Fruit fly (Drosophila melanogaster): ENCODE results near the gene Ncc69.

The Ncc69 gene

dm6 chr3L:12406999-12407632 is 15.9 kb upstream of the Ncc69 start:
- TF ChIP-seq zfh1 (GFP tag; IDR thresholded peaks at IDR 0.05) (peak; percentile 81), Ssrp (tag; optimal IDR thresholded peaks at IDR 0.05) (peak; percentile 3), Fer1 (GFP tag; optimal IDR thresholded peaks at IDR 0.05) (peak; percentile 96), CG1647 (GFP tag; optimal IDR thresholded peaks at IDR 0.05) (peak; percentile 95), CG14441 (GFP tag; IDR thresholded peaks at IDR 0.05) (peak; percentile 90), CG6683 (GFP tag; optimal IDR thresholded peaks at IDR 0.05) (peak; percentile 93), Ptx1 (GFP tag; IDR thresholded peaks at IDR 0.05) (peak; percentile 76), oc (tag; optimal IDR thresholded peaks at IDR 0.05) (peak; percentile 91), CG6254 (GFP tag; optimal IDR thresholded peaks at IDR 0.05) (no peak), CG10654 (GFP tag; optimal IDR thresholded peaks at IDR 0.05) (peak; percentile 86), CG31388 (GFP tag; optimal IDR thresholded peaks at IDR 0.05) (peak; percentile 61), phol (tag; optimal IDR thresholded peaks at IDR 0.05) (no peak), psq (GFP tag; optimal IDR thresholded peaks at IDR 0.05) (peak; percentile 82), CG8359 (GFP tag; optimal IDR thresholded peaks at IDR 0.05; ENCODE audit: borderline replicate concordance) (peak; percentile 46), Hmx (GFP tag; optimal IDR thresholded peaks at IDR 0.05) (no peak), Dbx (GFP tag; IDR thresholded peaks at IDR 0.05) (peak; percentile 95), ftz-f1 (GFP tag; optimal IDR thresholded peaks at IDR 0.05) (peak; percentile 97), eyg (GFP tag; optimal IDR thresholded peaks at IDR 0.05) (peak; percentile 100), pan (optimal IDR thresholded peaks at IDR 0.05) (no peak), pan (GFP tag; optimal IDR thresholded peaks at IDR 0.05 in 1 of 2, IDR thresholded peaks at IDR 0.05 in 1 of 2) (peak in 1 of 2 experiments; percentile 91), ERR (GFP tag; optimal IDR thresholded peaks at IDR 0.05) (peak; percentile 89), gfzf (GFP tag; optimal IDR thresholded peaks at IDR 0.05) (peak; percentile 14), Xrp1 (GFP tag; IDR thresholded peaks at IDR 0.05) (peak; percentile 88), lbe (GFP tag; optimal IDR thresholded peaks at IDR 0.05) (no peak), dysf (GFP tag; IDR thresholded peaks at IDR 0.05) (peak; percentile 82), sisA (GFP tag; IDR thresholded peaks at IDR 0.05) (peak; percentile 43), CG5953 (GFP tag; IDR thresholded peaks at IDR 0.05) (peak; percentile 93), CG4328 (GFP tag; optimal IDR thresholded peaks at IDR 0.05) (peak; percentile 93), Oaz (GFP tag; IDR thresholded peaks at IDR 0.05) (peak; percentile 68), CG8478 (optimal IDR thresholded peaks at IDR 0.05) (no peak), CG7987 (GFP tag; optimal IDR thresholded peaks at IDR 0.05) (peak; percentile 97), Kr (GFP tag; optimal IDR thresholded peaks at IDR 0.05) (no peak), inv (GFP tag; IDR thresholded peaks at IDR 0.05; ENCODE audit: partially characterized antibody) (no peak), sima (GFP tag; optimal IDR thresholded peaks at IDR 0.05) (peak; percentile 90), tio (GFP tag; optimal IDR thresholded peaks at IDR 0.05) (peak; percentile 79), Side (GFP tag; optimal IDR thresholded peaks at IDR 0.05) (peak; percentile 95), CG8765 (GFP tag; IDR thresholded peaks at IDR 0.05) (no peak), gt (GFP tag; IDR thresholded peaks at IDR 0.05) (no peak), wek (GFP tag; optimal IDR thresholded peaks at IDR 0.05) (peak; percentile 92), dpn (GFP tag; optimal IDR thresholded peaks at IDR 0.05) (peak; percentile 75 to 91), CG10321 (GFP tag; IDR thresholded peaks at IDR 0.05) (peak; percentile 85), HLH54F (GFP tag; optimal IDR thresholded peaks at IDR 0.05) (peak; percentile 79), pzg (GFP tag; optimal IDR thresholded peaks at IDR 0.05) (peak; percentile 26), H15 (GFP tag; IDR thresholded peaks at IDR 0.05) (peak; percentile 83), cato (GFP tag; optimal IDR thresholded peaks at IDR 0.05; ENCODE audit: borderline replicate concordance) (peak; percentile 60), scrt (GFP tag; optimal IDR thresholded peaks at IDR 0.05) (peak; percentile 86), CG12942 (GFP tag; optimal IDR thresholded peaks at IDR 0.05) (peak; percentile 94), gsb (GFP tag; IDR thresholded peaks at IDR 0.05) (peak; percentile 90), crc (GFP tag; optimal IDR thresholded peaks at IDR 0.05) (peak; percentile 81), CG16863 (GFP tag; optimal IDR thresholded peaks at IDR 0.05) (peak; percentile 88), gem (tag; optimal IDR thresholded peaks at IDR 0.05) (peak; percentile 79)

Measured in whole organism, embryonic.